Worm (Caenorhabditis elegans) whole organism, midembryonic: ENCODE results near the gene rog-1.

Source experiments
- T22C8.4 ChIP-seq: fragments of 200-800 bp; sonication (Bioruptor generic); IDR thresholded peaks from 2 replicates; pipeline ENCODE4 v1.3.6; 2022; ENCODE audit warnings: missing genetic modification characterization, missing compliant biosample characterization
- cog-1 ChIP-seq: sonication (generic microtip); optimal IDR thresholded peaks from 2 replicates; lab custom pipeline; 2016; ENCODE audit warnings: missing genetic modification characterization, missing compliant biosample characterization
- flt-1 ChIP-seq: fragments of 200-800 bp; sonication (Bioruptor generic); IDR thresholded peaks from 2 replicates; pipeline ENCODE4 v1.3.6; 2022; ENCODE audit warnings: missing genetic modification characterization, missing compliant biosample characterization
- klf-2 ChIP-seq: fragments of 200-800 bp; sonication (Bioruptor generic); conservative IDR thresholded peaks from 2 replicates; pipeline ENCODE4 v1.3.6; 2022; ENCODE audit warnings: missing genetic modification reagents, missing genetic modification characterization, missing compliant biosample characterization
- med-1 ChIP-seq: sonication (generic microtip); optimal IDR thresholded peaks from 2 replicates; lab custom pipeline; 2017; ENCODE audit warnings: missing genetic modification characterization, mild to moderate bottlenecking, missing compliant biosample characterization, antibody characterized with exemption, missing genetic modification reagents; ENCODE audit not compliant: insufficient read depth
- ref-1 ChIP-seq: fragments of 200-800 bp; sonication (Bioruptor generic); conservative IDR thresholded peaks from 2 replicates; pipeline ENCODE4 v1.3.6; 2022; ENCODE audit warnings: missing genetic modification reagents, missing genetic modification characterization, missing compliant biosample characterization
- tab-1 ChIP-seq: fragments of 200-800 bp; sonication (Bioruptor generic); IDR thresholded peaks from 2 replicates; pipeline ENCODE4 v1.3.6; 2022; ENCODE audit warnings: missing genetic modification characterization, missing compliant biosample characterization
- ztf-23 ChIP-seq: fragments of 200-800 bp; sonication (Bioruptor generic); IDR thresholded peaks from 2 replicates; pipeline ENCODE4 v1.3.6; 2022; ENCODE audit warnings: missing genetic modification reagents, missing genetic modification characterization, missing compliant biosample characterization
- ztf-29 ChIP-seq: fragments of 200-800 bp; sonication (Bioruptor generic); IDR thresholded peaks from 2 replicates; pipeline ENCODE4 v1.3.6; 2022; ENCODE audit warnings: missing genetic modification reagents, missing genetic modification characterization, missing compliant biosample characterization

Gene rog-1

ce11 chrII:1355480-1355879 lies 19.3 kb downstream of the rog-1 start, which contains the start of gene C13A10.1:
Gene C13A10.1, minus strand, starts transcription at chrII:1355649.
- TF ChIP-seq ref-1 (GFP tag; lab: Robert Waterston, UW), result no peak
- TF ChIP-seq flt-1, result no peak
- no peak for TF ChIP-seq ztf-23 (GFP tag; lab: Robert Waterston, UW)
- no peak for TF ChIP-seq klf-2 (GFP tag; lab: Robert Waterston, UW)
- TF ChIP-seq med-1 (GFP tag; lab: Kevin White, UChicago), result no peak
- no peak for TF ChIP-seq cog-1 (tag; lab: Kevin White, UChicago)
- no peak for TF ChIP-seq ztf-29 (GFP tag; lab: Robert Waterston, UW)
- no peak for TF ChIP-seq T22C8.4 (GFP tag; lab: Robert Waterston, UW)
- TF ChIP-seq tab-1 (GFP tag; lab: Robert Waterston, UW), result no peak

ce11 chrII:1344524-1345119 lies 30.2 kb downstream of the rog-1 start:
- TF ChIP-seq ref-1 (GFP tag; lab: Robert Waterston, UW) (no peak), klf-2 (GFP tag; lab: Robert Waterston, UW) (no peak), T22C8.4 (GFP tag; lab: Robert Waterston, UW) (no peak), med-1 (GFP tag; lab: Kevin White, UChicago) (no peak), flt-1 (no peak)

DNA sequence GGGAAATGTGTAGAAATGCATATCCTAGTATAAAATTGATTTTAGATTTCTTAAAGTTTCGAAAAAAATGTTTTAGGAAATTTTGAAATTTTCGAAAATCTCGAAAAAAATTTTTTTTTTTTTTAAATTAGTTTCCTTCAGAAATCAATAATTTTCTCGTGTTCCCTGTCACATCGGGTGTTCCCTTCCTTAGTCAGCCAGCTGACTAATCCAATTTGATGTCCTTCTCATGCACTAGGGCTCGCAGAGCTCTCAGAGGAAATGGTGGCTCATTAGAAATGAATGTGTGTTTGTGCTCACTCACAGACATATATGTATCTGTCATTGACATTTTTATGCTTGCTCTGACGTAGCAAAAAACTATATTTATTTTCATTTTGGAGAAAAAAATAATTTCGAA lies 31.0 kb downstream of the rog-1 start:
- no peak for TF ChIP-seq ztf-23 (GFP tag; lab: Robert Waterston, UW)
- TF ChIP-seq tab-1 (GFP tag; lab: Robert Waterston, UW), result no peak
- TF ChIP-seq flt-1, result no peak
- TF ChIP-seq ztf-29 (GFP tag; lab: Robert Waterston, UW), result no peak
- no peak for TF ChIP-seq med-1 (GFP tag; lab: Kevin White, UChicago)
- TF ChIP-seq ref-1 (GFP tag; lab: Robert Waterston, UW), result no peak
- TF ChIP-seq T22C8.4 (GFP tag; lab: Robert Waterston, UW), result no peak
- no peak for TF ChIP-seq cog-1 (tag; lab: Kevin White, UChicago)

- no peak for TF ChIP-seq ref-1 (GFP tag; lab: Robert Waterston, UW)
- TF ChIP-seq klf-2 (GFP tag; lab: Robert Waterston, UW), result no peak
- TF ChIP-seq flt-1, result no peak
- TF ChIP-seq T22C8.4 (GFP tag; lab: Robert Waterston, UW), result no peak
- TF ChIP-seq cog-1 (tag; lab: Kevin White, UChicago), result no peak
- no peak for TF ChIP-seq med-1 (GFP tag; lab: Kevin White, UChicago)
- TF ChIP-seq ztf-23 (GFP tag; lab: Robert Waterston, UW), result no peak
- no peak for TF ChIP-seq ztf-29 (GFP tag; lab: Robert Waterston, UW)
- no peak for TF ChIP-seq tab-1 (GFP tag; lab: Robert Waterston, UW)
Observed at ce11 chrII:1341416-1341815, 33.4 kb downstream of the rog-1 start.

DNA sequence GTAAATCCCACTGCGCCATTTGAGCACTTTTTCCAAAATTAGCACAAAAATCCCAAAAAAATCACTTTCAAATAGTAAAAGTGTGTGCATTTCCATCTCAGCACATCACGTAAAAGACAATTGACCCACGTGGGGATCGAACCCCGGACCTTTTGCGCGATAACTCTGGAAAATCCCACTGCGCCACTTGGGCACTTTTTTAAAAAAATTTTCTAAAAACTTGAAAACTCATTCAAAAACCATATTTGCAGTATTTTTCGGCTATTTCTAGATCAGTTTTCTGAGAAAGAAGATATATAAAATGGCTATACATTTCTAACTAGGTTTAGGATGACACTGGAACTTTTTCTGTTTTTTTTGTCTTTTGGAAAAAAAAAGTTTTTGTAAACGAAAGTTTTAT lies 34.7 kb downstream of the rog-1 start:
- TF ChIP-seq flt-1, result no peak
- no peak for TF ChIP-seq ztf-23 (GFP tag; lab: Robert Waterston, UW)
- no peak for TF ChIP-seq ztf-29 (GFP tag; lab: Robert Waterston, UW)
- no peak for TF ChIP-seq ref-1 (GFP tag; lab: Robert Waterston, UW)
- no peak for TF ChIP-seq cog-1 (tag; lab: Kevin White, UChicago)
- TF ChIP-seq med-1 (GFP tag; lab: Kevin White, UChicago), result no peak
- no peak for TF ChIP-seq klf-2 (GFP tag; lab: Robert Waterston, UW)
- no peak for TF ChIP-seq T22C8.4 (GFP tag; lab: Robert Waterston, UW)
- TF ChIP-seq tab-1 (GFP tag; lab: Robert Waterston, UW), result no peak

- TF ChIP-seq T22C8.4 (GFP tag; lab: Robert Waterston, UW) (no peak), tab-1 (GFP tag; lab: Robert Waterston, UW) (0 out of 2 replicates have a peak, but pooled peaks have one; percentile 57), ztf-29 (GFP tag; lab: Robert Waterston, UW) (no peak), klf-2 (GFP tag; lab: Robert Waterston, UW) (no peak), ztf-23 (GFP tag; lab: Robert Waterston, UW) (0 out of 2 replicates have a peak, but pooled peaks have one; percentile 10), flt-1 (no peak), ref-1 (GFP tag; lab: Robert Waterston, UW) (no peak), cog-1 (tag; lab: Kevin White, UChicago) (no peak), med-1 (GFP tag; lab: Kevin White, UChicago) (no peak)
Observed at ce11 chrII:1338196-1338595, 36.6 kb downstream of the rog-1 start.

ce11 chrII:1329887-1330286 lies 44.9 kb downstream of the rog-1 start:
- TF ChIP-seq cog-1 (tag; lab: Kevin White, UChicago), result no peak
- TF ChIP-seq med-1 (GFP tag; lab: Kevin White, UChicago), result no peak
- no peak for TF ChIP-seq ztf-23 (GFP tag; lab: Robert Waterston, UW)
- TF ChIP-seq flt-1, result no peak
- no peak for TF ChIP-seq klf-2 (GFP tag; lab: Robert Waterston, UW)
- TF ChIP-seq T22C8.4 (GFP tag; lab: Robert Waterston, UW), result no peak
- no peak for TF ChIP-seq ztf-29 (GFP tag; lab: Robert Waterston, UW)
- TF ChIP-seq ref-1 (GFP tag; lab: Robert Waterston, UW), result no peak
- no peak for TF ChIP-seq tab-1 (GFP tag; lab: Robert Waterston, UW)

- TF ChIP-seq flt-1, result no peak
- no peak for TF ChIP-seq klf-2 (GFP tag; lab: Robert Waterston, UW)
- no peak for TF ChIP-seq ztf-23 (GFP tag; lab: Robert Waterston, UW)
- TF ChIP-seq ztf-29 (GFP tag; lab: Robert Waterston, UW), result no peak
- TF ChIP-seq med-1 (GFP tag; lab: Kevin White, UChicago), result no peak
- TF ChIP-seq tab-1 (GFP tag; lab: Robert Waterston, UW), result no peak
Observed at ce11 chrII:1326689-1327088, 48.1 kb downstream of the rog-1 start, which contains the start of gene jip-1. Gene jip-1, plus strand, starts transcription at chrII:1326989.

- no peak for TF ChIP-seq med-1 (GFP tag; lab: Kevin White, UChicago)
- TF ChIP-seq ztf-29 (GFP tag; lab: Robert Waterston, UW), result no peak
- no peak for TF ChIP-seq flt-1
- TF ChIP-seq T22C8.4 (GFP tag; lab: Robert Waterston, UW), result no peak
- no peak for TF ChIP-seq klf-2 (GFP tag; lab: Robert Waterston, UW)
- no peak for TF ChIP-seq ref-1 (GFP tag; lab: Robert Waterston, UW)
- TF ChIP-seq ztf-23 (GFP tag; lab: Robert Waterston, UW), result no peak
Observed at ce11 chrII:1325604-1326003, 49.2 kb downstream of the rog-1 start.
